Fruit fly (Drosophila melanogaster) whole organism, embryonic: ENCODE data around the gene meso18E.

Experiments used
- Atf3 ChIP-seq: fragments of 200-800 bp; sonication (Bioruptor generic); optimal IDR thresholded peaks from 3 replicates; lab custom pipeline; 2016; ENCODE audit warnings: missing biosample characterization, missing genetic modification characterization
- Bgb ChIP-seq: fragments of 200-800 bp; sonication (Bioruptor generic); IDR thresholded peaks from 2 replicates; pipeline ENCODE4 v1.3.6; 2022; ENCODE audit warnings: missing biosample characterization, missing genetic modification characterization; ENCODE audit not compliant: partially characterized antibody
- CG11456 ChIP-seq: fragments of 200-800 bp; sonication (Bioruptor generic); IDR thresholded peaks from 3 replicates; pipeline ENCODE4 v1.3.6; 2022; ENCODE audit warnings: missing biosample characterization, missing genetic modification characterization
- CG12299 ChIP-seq: fragments of 200-800 bp; sonication (Bioruptor generic); optimal IDR thresholded peaks from 2 replicates; lab custom pipeline; 2018; ENCODE audit warnings: missing biosample characterization, mild to moderate bottlenecking, missing genetic modification characterization
- CG13287 ChIP-seq: fragments of 200-800 bp; sonication (Bioruptor generic); IDR thresholded peaks from 2 replicates; pipeline ENCODE4 v1.3.6; 2022; ENCODE audit warnings: missing biosample characterization, missing genetic modification characterization; ENCODE audit not compliant: partially characterized antibody
- CG14860 ChIP-seq: fragments of 200-800 bp; sonication (Bioruptor generic); IDR thresholded peaks from 3 replicates; pipeline ENCODE4 v1.3.6; 2022; ENCODE audit warnings: missing biosample characterization, missing genetic modification characterization; ENCODE audit not compliant: partially characterized antibody
- CG15479 ChIP-seq: fragments of 200-800 bp; sonication (Bioruptor generic); optimal IDR thresholded peaks from 3 replicates; lab custom pipeline; 2019; ENCODE audit warnings: missing biosample characterization, mild to moderate bottlenecking, missing genetic modification characterization, moderate library complexity
- CG16779 ChIP-seq: fragments of 200-800 bp; sonication (Bioruptor generic); IDR thresholded peaks from 2 replicates; pipeline ENCODE4 v1.3.6; 2022; ENCODE audit warnings: missing biosample characterization, missing genetic modification characterization
- CG17385 ChIP-seq: fragments of 200-800 bp; sonication (Bioruptor generic); optimal IDR thresholded peaks from 3 replicates; lab custom pipeline; 2018; ENCODE audit warnings: missing biosample characterization, mild to moderate bottlenecking, missing genetic modification characterization
- CG33213 ChIP-seq: fragments of 200-800 bp; sonication (Bioruptor generic); optimal IDR thresholded peaks from 3 replicates; lab custom pipeline; 2016; ENCODE audit warnings: missing biosample characterization, missing genetic modification characterization
- CG3847 ChIP-seq: fragments of 200-800 bp; sonication (Bioruptor generic); IDR thresholded peaks from 2 replicates; pipeline ENCODE4 v1.3.6; 2022; ENCODE audit warnings: missing biosample characterization, missing genetic modification characterization
- CG6175 ChIP-seq: fragments of 200-800 bp; sonication (Bioruptor generic); IDR thresholded peaks from 3 replicates; pipeline ENCODE4 v1.3.6; 2022; ENCODE audit warnings: missing biosample characterization, missing genetic modification characterization
- CG6254 ChIP-seq: fragments of 200-800 bp; sonication (Bioruptor generic); optimal IDR thresholded peaks from 3 replicates; lab custom pipeline; 2017; ENCODE audit warnings: mild to moderate bottlenecking, missing biosample characterization, missing genetic modification reagents, missing genetic modification characterization
- CG6813 ChIP-seq: fragments of 200-800 bp; sonication (Bioruptor generic); optimal IDR thresholded peaks from 2 replicates; lab custom pipeline; 2017; ENCODE audit warnings: missing biosample characterization, missing genetic modification characterization, mild to moderate bottlenecking, moderate library complexity, missing genetic modification reagents
- CG6854 ChIP-seq: fragments of 200-800 bp; sonication (Bioruptor generic); optimal IDR thresholded peaks from 3 replicates; lab custom pipeline; 2017; ENCODE audit warnings: missing biosample characterization, mild to moderate bottlenecking, missing genetic modification characterization
- CG7987 ChIP-seq: fragments of 200-800 bp; sonication (Bioruptor generic); optimal IDR thresholded peaks from 2 replicates; lab custom pipeline; 2018; ENCODE audit warnings: missing biosample characterization, mild to moderate bottlenecking, missing genetic modification characterization, moderate library complexity
- CG9876 ChIP-seq: fragments of 200-800 bp; sonication (Bioruptor generic); optimal IDR thresholded peaks from 2 replicates; lab custom pipeline; 2016; ENCODE audit warnings: missing biosample characterization, missing genetic modification characterization
- CG9932 ChIP-seq: fragments of 200-800 bp; sonication (Bioruptor generic); IDR thresholded peaks from 2 replicates; pipeline ENCODE4 v1.3.6; 2022; ENCODE audit warnings: missing biosample characterization, missing genetic modification characterization
- CTCF ChIP-seq: fragments of 200-800 bp; sonication (Bioruptor generic); optimal IDR thresholded peaks from 2 replicates; lab custom pipeline; 2017; ENCODE audit warnings: missing biosample characterization, mild to moderate bottlenecking, missing genetic modification characterization, moderate library complexity
- Dek ChIP-seq: fragments of 200-800 bp; sonication (Bioruptor generic); optimal IDR thresholded peaks from 3 replicates; lab custom pipeline; 2019; ENCODE audit warnings: missing biosample characterization, mild to moderate bottlenecking, missing genetic modification characterization, moderate library complexity
- Doc2 ChIP-seq: fragments of 200-800 bp; sonication (Bioruptor generic); IDR thresholded peaks from 2 replicates; pipeline ENCODE4 v1.3.6; 2022; ENCODE audit warnings: missing biosample characterization, missing genetic modification characterization
- Dp ChIP-seq: fragments of 200-800 bp; sonication (Bioruptor generic); optimal IDR thresholded peaks from 2 replicates; lab custom pipeline; 2018; ENCODE audit warnings: missing biosample characterization, mild to moderate bottlenecking, missing genetic modification characterization, moderate library complexity
- GATAe ChIP-seq: fragments of 200-800 bp; sonication (Bioruptor generic); conservative IDR thresholded peaks from 2 replicates; pipeline ENCODE4 v1.3.6; 2022; ENCODE audit warnings: missing biosample characterization, missing genetic modification characterization
- Gsc ChIP-seq: fragments of 200-800 bp; sonication (Bioruptor generic); IDR thresholded peaks from 2 replicates; pipeline ENCODE4 v1.3.6; 2022; ENCODE audit warnings: missing biosample characterization, missing genetic modification characterization
- Hand ChIP-seq: fragments of 200-800 bp; sonication (Bioruptor generic); optimal IDR thresholded peaks from 2 replicates; lab custom pipeline; 2017; ENCODE audit warnings: mild to moderate bottlenecking, missing biosample characterization, missing genetic modification reagents, missing genetic modification characterization
- Hey ChIP-seq: fragments of 200-800 bp; sonication (Bioruptor generic); optimal IDR thresholded peaks from 3 replicates; lab custom pipeline; 2018; ENCODE audit warnings: missing biosample characterization, mild to moderate bottlenecking, missing genetic modification characterization
- Hr39 ChIP-seq: fragments of >200 bp; optimal IDR thresholded peaks from 2 replicates; lab custom pipeline; 2017
- Meics ChIP-seq: fragments of 200-800 bp; sonication (Bioruptor generic); optimal IDR thresholded peaks from 2 replicates; lab custom pipeline; 2017; ENCODE audit warnings: missing biosample characterization, mild to moderate bottlenecking, missing genetic modification characterization
- NK7.1 ChIP-seq: fragments of 200-800 bp; sonication (Bioruptor generic); optimal IDR thresholded peaks from 3 replicates; lab custom pipeline; 2016; ENCODE audit warnings: missing biosample characterization, missing genetic modification characterization
- Nf-YB ChIP-seq: fragments of 200-800 bp; sonication (Bioruptor generic); optimal IDR thresholded peaks from 3 replicates; lab custom pipeline; 2019; ENCODE audit warnings: missing biosample characterization, mild to moderate bottlenecking, missing genetic modification characterization, moderate library complexity
- Ravus ChIP-seq: fragments of 200-800 bp; sonication (Bioruptor generic); IDR thresholded peaks from 2 replicates; pipeline ENCODE4 v1.3.6; 2022; ENCODE audit warnings: missing biosample characterization, missing genetic modification characterization
- Scr ChIP-seq: fragments of 200-800 bp; sonication (Bioruptor generic); IDR thresholded peaks from 2 replicates; pipeline ENCODE4 v1.3.6; 2022; ENCODE audit warnings: missing biosample characterization, missing genetic modification characterization; ENCODE audit not compliant: partially characterized antibody
- Side ChIP-seq: fragments of 200-800 bp; sonication (Bioruptor generic); optimal IDR thresholded peaks from 2 replicates; lab custom pipeline; 2016; ENCODE audit warnings: missing biosample characterization, missing genetic modification characterization
- Sin3A ChIP-seq: fragments of >200 bp; optimal IDR thresholded peaks from 2 replicates; lab custom pipeline; 2018
- Taf1 ChIP-seq: fragments of 200-800 bp; sonication (Bioruptor generic); IDR thresholded peaks from 2 replicates; pipeline ENCODE4 v1.3.6; 2022; ENCODE audit warnings: missing biosample characterization, missing genetic modification characterization
- ab ChIP-seq: fragments of 200-800 bp; sonication (Bioruptor generic); optimal IDR thresholded peaks from 2 replicates; lab custom pipeline; 2016; ENCODE audit warnings: missing biosample characterization, missing genetic modification characterization
- bsh ChIP-seq, 2 experiments: fragments of 200-800 bp; sonication (Bioruptor generic); optimal IDR thresholded peaks; 2 replicates each; lab custom pipeline; 2017 to 2018; ENCODE audit warnings: mild to moderate bottlenecking in 2 of 2, missing biosample characterization in 2 of 2, missing genetic modification characterization in 2 of 2, moderate library complexity in 1 of 2
- chn ChIP-seq: fragments of 200-800 bp; sonication (Bioruptor generic); optimal IDR thresholded peaks from 2 replicates; lab custom pipeline; 2016; ENCODE audit warnings: missing biosample characterization, missing genetic modification characterization
- en ChIP-seq: fragments of 200-800 bp; sonication (Bioruptor generic); optimal IDR thresholded peaks from 2 replicates; lab custom pipeline; 2016; ENCODE audit warnings: missing biosample characterization, missing genetic modification characterization
- fd96Cb ChIP-seq: fragments of 200-800 bp; sonication (Bioruptor generic); optimal IDR thresholded peaks from 2 replicates; lab custom pipeline; 2018; ENCODE audit warnings: missing biosample characterization, mild to moderate bottlenecking, missing genetic modification characterization, moderate library complexity
- gem ChIP-seq: fragments of 200-800 bp; sonication (Bioruptor generic); optimal IDR thresholded peaks from 2 replicates; lab custom pipeline; 2019; ENCODE audit warnings: missing biosample characterization, mild to moderate bottlenecking, missing genetic modification characterization, moderate library complexity
- grau ChIP-seq: fragments of 200-800 bp; optimal IDR thresholded peaks from 3 replicates; lab custom pipeline; 2019; ENCODE audit warnings: missing biosample characterization, mild to moderate bottlenecking, missing genetic modification characterization, moderate library complexity
- h ChIP-seq: fragments of >200 bp; optimal IDR thresholded peaks from 2 replicates; lab custom pipeline; 2017
- knrl ChIP-seq: fragments of 200-800 bp; sonication (Bioruptor generic); IDR thresholded peaks from 3 replicates; pipeline ENCODE4 v1.3.6; 2022; ENCODE audit warnings: missing biosample characterization, missing genetic modification characterization; ENCODE audit not compliant: partially characterized antibody
- otp ChIP-seq: fragments of 200-800 bp; sonication (Bioruptor generic); IDR thresholded peaks from 3 replicates; pipeline ENCODE4, ENCODE4 v1.3.6; 2022; ENCODE audit warnings: missing biosample characterization, missing genetic modification characterization
- slbo ChIP-seq: fragments of 200-800 bp; sonication (Bioruptor generic); IDR thresholded peaks from 2 replicates; pipeline ENCODE4 v1.3.6; 2022; ENCODE audit warnings: missing biosample characterization, missing genetic modification characterization
- stc ChIP-seq: fragments of 200-800 bp; sonication (Bioruptor generic); IDR thresholded peaks from 2 replicates; pipeline ENCODE4 v1.3.6; 2022; ENCODE audit warnings: missing biosample characterization, missing genetic modification characterization
- tll ChIP-seq, 2 experiments: fragments of 200-800 bp in 1 of 2; fragments of >200 bp in 1 of 2; sonication (Bioruptor generic) in 1 of 2; optimal IDR thresholded peaks; 2 replicates each; lab custom pipeline; 2017 to 2019; ENCODE audit warnings: missing biosample characterization in 2 of 2, missing genetic modification characterization in 2 of 2, mild to moderate bottlenecking in 1 of 2, moderate library complexity in 1 of 2
- tup ChIP-seq: fragments of 200-800 bp; sonication (Bioruptor generic); optimal IDR thresholded peaks from 2 replicates; lab custom pipeline; 2016; ENCODE audit warnings: missing biosample characterization, mild to moderate bottlenecking, missing genetic modification characterization, moderate library complexity
- vfl ChIP-seq: fragments of 200-800 bp; sonication (Bioruptor generic); optimal IDR thresholded peaks from 2 replicates; lab custom pipeline; 2016; ENCODE audit warnings: missing biosample characterization, missing genetic modification characterization
- vnd ChIP-seq: fragments of 200-800 bp; sonication (Bioruptor generic); IDR thresholded peaks from 3 replicates; pipeline ENCODE4 v1.3.6; 2022; ENCODE audit warnings: missing biosample characterization, missing genetic modification characterization; ENCODE audit not compliant: partially characterized antibody
- z ChIP-seq: fragments of 200-800 bp; sonication (Bioruptor generic); IDR thresholded peaks from 3 replicates; pipeline ENCODE4 v1.3.6; 2022; ENCODE audit warnings: missing biosample characterization, missing genetic modification characterization

Gene meso18E

dm6 chrX:19762167-19762566 lies 49.3 kb upstream of the meso18E start (continued):
- TF ChIP-seq CG6813 (GFP tag; lab: Kevin White, UChicago): no peak
- no peak for TF ChIP-seq en (GFP tag; lab: Kevin White, UChicago)
- TF ChIP-seq CG6854 (GFP tag; lab: Kevin White, UChicago): no peak
- no peak for TF ChIP-seq Taf1
- no peak for TF ChIP-seq CG12299 (tag; lab: Kevin White, UChicago)
- no peak for TF ChIP-seq Nf-YB (GFP tag; lab: Kevin White, UChicago)
- TF ChIP-seq CG14860: 0 out of 3 replicates have a peak, but pooled peaks have one; percentile 33
- TF ChIP-seq Ravus (GFP tag; lab: Robert Waterston, UW): no peak
- TF ChIP-seq NK7.1: no peak
- no peak for TF ChIP-seq CG6175 (GFP tag; lab: Robert Waterston, UW)
- peak; percentile 24; the same call in 1 of the 2 replicates for TF ChIP-seq CG9932 (GFP tag; lab: Robert Waterston, UW)
- TF ChIP-seq CG7987 (GFP tag; lab: Kevin White, UChicago): no peak
- peak; percentile 92 for TF ChIP-seq Dp
- TF ChIP-seq CG11456 (GFP tag; lab: Robert Waterston, UW): no peak
- no peak; the same call in 2 of the 3 replicates for TF ChIP-seq knrl (GFP tag; lab: Robert Waterston, UW)
- TF ChIP-seq CG17385 (GFP tag; lab: Kevin White, UChicago): no peak
- no peak for TF ChIP-seq Atf3 (GFP tag; lab: Kevin White, UChicago)
- TF ChIP-seq tup (GFP tag; lab: Kevin White, UChicago): no peak
- TF ChIP-seq Scr (GFP tag; lab: Robert Waterston, UW): peak; percentile 55
- no peak for TF ChIP-seq Gsc (GFP tag; lab: Robert Waterston, UW)
- no peak for TF ChIP-seq Hr39 (lab: Kevin White, UChicago)
- no peak for TF ChIP-seq CTCF (GFP tag; lab: Kevin White, UChicago)
- TF ChIP-seq CG9876 (GFP tag; lab: Kevin White, UChicago): no peak
- TF ChIP-seq Bgb (GFP tag; lab: Robert Waterston, UW): peak; percentile 62
- no peak for TF ChIP-seq Hand (GFP tag; lab: Kevin White, UChicago)
- TF ChIP-seq z (GFP tag; lab: Robert Waterston, UW): no peak
- TF ChIP-seq CG15479: no peak
- peak; percentile 69 for TF ChIP-seq CG13287 (GFP tag; lab: Robert Waterston, UW)
- TF ChIP-seq GATAe: no peak
- TF ChIP-seq Doc2 (GFP tag; lab: Robert Waterston, UW): no peak
- no peak for TF ChIP-seq CG6254 (GFP tag; lab: Kevin White, UChicago)
- no peak for TF ChIP-seq tll (GFP tag; optimal IDR thresholded peaks at IDR 0.05; lab: Kevin White, UChicago)
- TF ChIP-seq vfl (GFP tag; lab: Kevin White, UChicago): peak; percentile 4
- TF ChIP-seq ab (GFP tag; lab: Kevin White, UChicago): no peak
- TF ChIP-seq otp (GFP tag; lab: Robert Waterston, UW): no peak
- no peak for TF ChIP-seq gem (tag; lab: Kevin White, UChicago)
- TF ChIP-seq Sin3A (lab: Kevin White, UChicago): peak; percentile 28
- TF ChIP-seq Meics (GFP tag; lab: Kevin White, UChicago): no peak
- no peak for TF ChIP-seq bsh (GFP tag; optimal IDR thresholded peaks at IDR 0.05; lab: Kevin White, UChicago)
- TF ChIP-seq slbo (GFP tag; lab: Robert Waterston, UW): peak; percentile 40; the same call in 1 of the 2 replicates
- TF ChIP-seq CG3847: peak; percentile 61
- no peak for TF ChIP-seq Dek (tag; lab: Kevin White, UChicago)
- TF ChIP-seq CG16779: no peak
- no peak for TF ChIP-seq fd96Cb (tag; lab: Kevin White, UChicago)
- peak; percentile 41 for TF ChIP-seq CG33213 (GFP tag; lab: Kevin White, UChicago)
- TF ChIP-seq chn (GFP tag; lab: Kevin White, UChicago): no peak
- TF ChIP-seq grau: no peak
- TF ChIP-seq h (lab: Kevin White, UChicago): no peak
- TF ChIP-seq Hey (tag; lab: Kevin White, UChicago): no peak
- no peak for TF ChIP-seq stc (GFP tag; lab: Robert Waterston, UW)
- TF ChIP-seq Side (GFP tag; lab: Kevin White, UChicago): no peak
- 0 out of 3 replicates have a peak, but pooled peaks have one; percentile 40 for TF ChIP-seq vnd
